Worm (Caenorhabditis elegans) whole organism, late embryonic: ENCODE measurements around the gene flp-6.

Source experiments
- C08G9.2 ChIP-seq: sonication (generic microtip); optimal IDR thresholded peaks from 2 replicates; lab custom pipeline; 2016; ENCODE audit warnings: mild to moderate bottlenecking, missing genetic modification characterization, moderate library complexity, missing compliant biosample characterization
- K09A11.1 ChIP-seq: sonication (generic microtip); optimal IDR thresholded peaks from 2 replicates; lab custom pipeline; 2017; ENCODE audit warnings: antibody characterized with exemption, mild to moderate bottlenecking, missing genetic modification characterization, missing compliant biosample characterization; ENCODE audit not compliant: insufficient read depth
- Y22D7AL.16 ChIP-seq: sonication (generic microtip); optimal IDR thresholded peaks from 2 replicates; lab custom pipeline; 2016; ENCODE audit warnings: missing genetic modification characterization, missing compliant biosample characterization
- ahr-1 ChIP-seq: sonication (generic microtip); optimal IDR thresholded peaks from 2 replicates; lab custom pipeline; 2016; ENCODE audit warnings: missing genetic modification characterization, missing compliant biosample characterization
- ama-1 ChIP-seq: fragments of 150-350 bp; optimal IDR thresholded peaks from 2 replicates; lab custom pipeline; 2014
- ceh-14 ChIP-seq: sonication (generic microtip); optimal IDR thresholded peaks from 2 replicates; lab custom pipeline; 2016; ENCODE audit warnings: missing genotype, missing genetic modification characterization, missing compliant biosample characterization
- ceh-19 ChIP-seq: fragments of 200-800 bp; sonication (Bioruptor generic); optimal IDR thresholded peaks from 2 replicates; lab custom pipeline; 2018; ENCODE audit warnings: mild to moderate bottlenecking, missing genetic modification characterization, missing compliant biosample characterization
- ceh-2 ChIP-seq: sonication (generic microtip); optimal IDR thresholded peaks from 2 replicates; lab custom pipeline; 2016; ENCODE audit warnings: missing genotype, missing genetic modification characterization, missing compliant biosample characterization
- ceh-22 ChIP-seq: sonication (generic microtip); optimal IDR thresholded peaks from 2 replicates; lab custom pipeline; 2017; ENCODE audit warnings: missing biosample characterization, missing genetic modification characterization
- ceh-24 ChIP-seq: sonication (generic microtip); optimal IDR thresholded peaks from 2 replicates; lab custom pipeline; 2016; ENCODE audit warnings: mild to moderate bottlenecking, missing genetic modification characterization, missing compliant biosample characterization
- ceh-30 ChIP-seq: fragments of 150-350 bp; optimal IDR thresholded peaks from 2 replicates; lab custom pipeline; 2014; ENCODE audit warnings: missing biosample characterization, missing genetic modification characterization
- ceh-31 ChIP-seq: sonication (generic microtip); optimal IDR thresholded peaks from 2 replicates; lab custom pipeline; 2016; ENCODE audit warnings: missing genetic modification characterization, missing compliant biosample characterization
- ceh-34 ChIP-seq: sonication (generic microtip); optimal IDR thresholded peaks from 2 replicates; lab custom pipeline; 2016; ENCODE audit warnings: mild to moderate bottlenecking, missing genetic modification characterization, missing compliant biosample characterization
- ceh-45 ChIP-seq: fragments of 200-800 bp; sonication (Bioruptor generic); IDR thresholded peaks from 2 replicates; pipeline ENCODE4 v1.3.6; 2022; ENCODE audit warnings: missing genetic modification reagents, missing genetic modification characterization, missing compliant biosample characterization
- ceh-9 ChIP-seq: sonication (generic microtip); optimal IDR thresholded peaks from 2 replicates; lab custom pipeline; 2016; ENCODE audit warnings: mild to moderate bottlenecking, missing genetic modification characterization, inconsistent platforms, missing compliant biosample characterization
- dmd-4 ChIP-seq: sonication (generic microtip); optimal IDR thresholded peaks from 2 replicates; lab custom pipeline; 2016; ENCODE audit warnings: borderline replicate concordance, missing genetic modification characterization, missing compliant biosample characterization
- dve-1 ChIP-seq: sonication (generic microtip); optimal IDR thresholded peaks from 2 replicates; lab custom pipeline; 2017; ENCODE audit warnings: antibody characterized with exemption, mild to moderate bottlenecking, missing genetic modification characterization, missing compliant biosample characterization
- elt-2 ChIP-seq: sonication (generic microtip); optimal IDR thresholded peaks from 2 replicates; lab custom pipeline; 2016; ENCODE audit warnings: missing genetic modification reagents, missing genetic modification characterization, missing compliant biosample characterization
- ets-4 ChIP-seq: sonication (generic microtip); optimal IDR thresholded peaks from 2 replicates; lab custom pipeline; 2016; ENCODE audit warnings: missing genetic modification characterization, missing compliant biosample characterization
- eyg-1 ChIP-seq: sonication (generic microtip); optimal IDR thresholded peaks from 2 replicates; lab custom pipeline; 2016; ENCODE audit warnings: missing genotype, missing genetic modification characterization, missing compliant biosample characterization
- fkh-10 ChIP-seq: fragments of 150-350 bp; optimal IDR thresholded peaks from 2 replicates; lab custom pipeline; 2014; ENCODE audit warnings: missing biosample characterization, missing genetic modification reagents, missing genetic modification characterization
- fkh-6 ChIP-seq: sonication (generic microtip); optimal IDR thresholded peaks from 2 replicates; lab custom pipeline; 2016; ENCODE audit warnings: missing genetic modification characterization, missing compliant biosample characterization
- gmeb-2 ChIP-seq: sonication (generic microtip); optimal IDR thresholded peaks from 2 replicates; lab custom pipeline; 2016; ENCODE audit warnings: missing genetic modification characterization, inconsistent platforms, missing compliant biosample characterization
- hlh-6 ChIP-seq: sonication (generic microtip); optimal IDR thresholded peaks from 2 replicates; lab custom pipeline; 2016; ENCODE audit warnings: missing genotype, missing genetic modification characterization, missing compliant biosample characterization
- hlh-8 ChIP-seq: sonication (generic microtip); optimal IDR thresholded peaks from 2 replicates; lab custom pipeline; 2016; ENCODE audit warnings: missing genotype, missing genetic modification characterization, missing compliant biosample characterization
- lin-11 ChIP-seq: fragments of 200-800 bp; sonication (Bioruptor generic); optimal IDR thresholded peaks from 2 replicates; lab custom pipeline; 2018; ENCODE audit warnings: mild to moderate bottlenecking, missing genetic modification characterization, missing compliant biosample characterization
- madf-2 ChIP-seq: sonication (generic microtip); optimal IDR thresholded peaks from 2 replicates; lab custom pipeline; 2017; ENCODE audit warnings: missing genetic modification characterization, missing compliant biosample characterization
- mec-3 ChIP-seq: sonication (generic microtip); optimal IDR thresholded peaks from 2 replicates; lab custom pipeline; 2016; ENCODE audit warnings: borderline replicate concordance, missing genetic modification characterization, missing compliant biosample characterization
- nhr-11 ChIP-seq: fragments of 150-350 bp; optimal IDR thresholded peaks from 2 replicates; lab custom pipeline; 2014; ENCODE audit warnings: missing biosample characterization, missing genetic modification characterization
- nhr-232 ChIP-seq: sonication (generic microtip); optimal IDR thresholded peaks from 2 replicates; lab custom pipeline; 2016; ENCODE audit warnings: missing genetic modification characterization, missing compliant biosample characterization
- pag-3 ChIP-seq: sonication (generic microtip); optimal IDR thresholded peaks from 2 replicates; lab custom pipeline; 2016; ENCODE audit warnings: missing compliant biosample characterization, missing genetic modification characterization, borderline replicate concordance
- pha-4 ChIP-seq: fragments of 150-350 bp; optimal IDR thresholded peaks from 2 replicates; lab custom pipeline; 2018; ENCODE audit warnings: missing biosample characterization, missing genetic modification reagents, missing genetic modification characterization
- pqm-1 ChIP-seq: sonication (generic microtip); optimal IDR thresholded peaks from 2 replicates; lab custom pipeline; 2016; ENCODE audit warnings: missing genetic modification characterization, missing compliant biosample characterization
- pros-1 ChIP-seq: fragments of 150-350 bp; optimal IDR thresholded peaks from 2 replicates; lab custom pipeline; 2014; ENCODE audit warnings: missing biosample characterization, missing genetic modification reagents, missing genetic modification characterization
- ref-2 ChIP-seq: sonication (generic microtip); optimal IDR thresholded peaks from 2 replicates; lab custom pipeline; 2016; ENCODE audit warnings: missing genetic modification characterization, missing compliant biosample characterization
- sox-2 ChIP-seq: fragments of 200-800 bp; sonication (Bioruptor generic); IDR thresholded peaks from 2 replicates; pipeline ENCODE4 v1.3.6; 2022; ENCODE audit warnings: missing genetic modification reagents, missing genetic modification characterization, missing compliant biosample characterization
- sox-4 ChIP-seq: sonication (generic microtip); optimal IDR thresholded peaks from 2 replicates; lab custom pipeline; 2017; ENCODE audit warnings: mild to moderate bottlenecking, missing genetic modification characterization, inconsistent platforms, missing compliant biosample characterization
- syd-9 ChIP-seq: sonication (generic microtip); optimal IDR thresholded peaks from 2 replicates; lab custom pipeline; 2016; ENCODE audit warnings: mild to moderate bottlenecking, missing genetic modification characterization, moderate library complexity, missing compliant biosample characterization
- tbx-2 ChIP-seq: sonication (generic microtip); optimal IDR thresholded peaks from 2 replicates; lab custom pipeline; 2016; ENCODE audit warnings: missing genetic modification characterization, missing compliant biosample characterization
- tbx-7 ChIP-seq: sonication (generic microtip); optimal IDR thresholded peaks from 2 replicates; lab custom pipeline; 2016; ENCODE audit warnings: missing genotype, missing genetic modification characterization, missing compliant biosample characterization
- ttx-3 ChIP-seq: sonication (generic microtip); optimal IDR thresholded peaks from 2 replicates; lab custom pipeline; 2016; ENCODE audit warnings: missing genetic modification reagents, missing genetic modification characterization, missing compliant biosample characterization
- unc-3 ChIP-seq, 2 experiments: fragments of 200-800 bp in 1 of 2; sonication (Bioruptor generic) in 1 of 2; sonication (generic microtip) in 1 of 2; conservative IDR thresholded peaks in 1 of 2; optimal IDR thresholded peaks in 1 of 2; 2 replicates each; pipeline versions ENCODE4 v1.3.6 to Lab custom; 2016 to 2022; ENCODE audit warnings: missing compliant biosample characterization in 2 of 2, missing genetic modification characterization in 2 of 2, missing genetic modification reagents in 1 of 2
- unc-42 ChIP-seq: sonication (generic microtip); optimal IDR thresholded peaks from 2 replicates; lab custom pipeline; 2016; ENCODE audit warnings: missing genotype, missing genetic modification characterization, missing compliant biosample characterization
- unc-55 ChIP-seq: sonication (generic microtip); optimal IDR thresholded peaks from 2 replicates; lab custom pipeline; 2017; ENCODE audit warnings: missing biosample characterization, missing genetic modification reagents, missing genetic modification characterization
- unc-86 ChIP-seq: sonication (generic microtip); optimal IDR thresholded peaks from 2 replicates; lab custom pipeline; 2016; ENCODE audit warnings: missing genetic modification characterization, missing compliant biosample characterization
- zip-5 ChIP-seq: sonication (generic microtip); optimal IDR thresholded peaks from 2 replicates; lab custom pipeline; 2016; ENCODE audit warnings: missing genetic modification characterization, missing compliant biosample characterization
- ztf-16 ChIP-seq: sonication (generic microtip); optimal IDR thresholded peaks from 2 replicates; lab custom pipeline; 2017; ENCODE audit warnings: missing genetic modification characterization, missing compliant biosample characterization

Gene flp-6

ce11 chrV:9471675-9472074 lies at the start of gene flp-6:
Gene flp-6 (plus strand): TSS chrV:9471975.
- TF ChIP-seq ceh-31 (tag; lab: Kevin White, UChicago) (no peak), pqm-1 (tag; lab: Kevin White, UChicago) (no peak), madf-2 (tag; lab: Kevin White, UChicago) (no peak), fkh-10 (no peak), ceh-24 (tag; lab: Kevin White, UChicago) (no peak), unc-3 (GFP tag; conservative IDR thresholded peaks at IDR 0.05; lab: Robert Waterston, UW) (no peak), unc-3 (tag; optimal IDR thresholded peaks at IDR 0.05; lab: Kevin White, UChicago) (no peak), K09A11.1 (no peak), lin-11 (tag; lab: Kevin White, UChicago) (no peak), unc-42 (no peak), nhr-11 (no peak), C08G9.2 (tag; lab: Kevin White, UChicago) (no peak), ceh-9 (tag; lab: Kevin White, UChicago) (no peak), ama-1 (no peak)

ce11 chrV:9422745-9423144 lies 49.0 kb upstream of the flp-6 start:
- TF ChIP-seq ref-2 (tag; lab: Kevin White, UChicago) (peak; percentile 56), tbx-2 (tag; lab: Kevin White, UChicago) (peak; percentile 59), mec-3 (tag; lab: Kevin White, UChicago) (no peak), pha-4 (tag; lab: Kevin White, UChicago) (no peak), hlh-6 (peak; percentile 44), ets-4 (tag; lab: Kevin White, UChicago) (peak; percentile 54), ceh-31 (tag; lab: Kevin White, UChicago) (peak; percentile 26), ceh-19 (GFP tag; lab: Kevin White, UChicago) (peak; percentile 69), ceh-34 (tag; lab: Kevin White, UChicago) (peak; percentile 13)
- TF ChIP-seq, all 69 proteins: peak for 7

- TF ChIP-seq ceh-22 (tag; lab: Kevin White, UChicago) (no peak), ceh-19 (GFP tag; lab: Kevin White, UChicago) (no peak), syd-9 (tag; lab: Kevin White, UChicago) (no peak), hlh-8 (tag; lab: Kevin White, UChicago) (no peak), ahr-1 (tag; lab: Kevin White, UChicago) (no peak), nhr-11 (no peak), dve-1 (no peak), nhr-232 (no peak), ceh-9 (tag; lab: Kevin White, UChicago) (no peak), unc-55 (GFP tag; lab: Kevin White, UChicago) (no peak), unc-86 (tag; lab: Kevin White, UChicago) (no peak), sox-4 (tag; lab: Kevin White, UChicago) (no peak), tbx-7 (tag; lab: Kevin White, UChicago) (no peak), ets-4 (tag; lab: Kevin White, UChicago) (no peak), ceh-24 (tag; lab: Kevin White, UChicago) (no peak)
These were observed 48.2 kb upstream of the flp-6 start for ce11 chrV:9423539-9423938.

- TF ChIP-seq sox-2 (GFP tag; lab: Robert Waterston, UW) (no peak), mec-3 (tag; lab: Kevin White, UChicago) (no peak), ceh-30 (tag; lab: Kevin White, UChicago) (no peak), fkh-6 (tag; lab: Kevin White, UChicago) (no peak), gmeb-2 (tag; lab: Kevin White, UChicago) (no peak), zip-5 (no peak), hlh-8 (tag; lab: Kevin White, UChicago) (no peak), nhr-232 (no peak), lin-11 (tag; lab: Kevin White, UChicago) (no peak), unc-55 (GFP tag; lab: Kevin White, UChicago) (no peak), ceh-14 (tag; lab: Kevin White, UChicago) (no peak), ceh-45 (GFP tag; lab: Robert Waterston, UW) (no peak), Y22D7AL.16 (tag; lab: Kevin White, UChicago) (no peak), dmd-4 (no peak), ceh-2 (tag; lab: Kevin White, UChicago) (peak; percentile 21), elt-2 (no peak), ztf-16 (tag; lab: Kevin White, UChicago) (no peak), pag-3 (tag; lab: Kevin White, UChicago) (no peak), ttx-3 (tag; lab: Kevin White, UChicago) (no peak), ceh-31 (tag; lab: Kevin White, UChicago) (peak; percentile 32), unc-3 (GFP tag; conservative IDR thresholded peaks at IDR 0.05; lab: Robert Waterston, UW) (no peak), unc-3 (tag; optimal IDR thresholded peaks at IDR 0.05; lab: Kevin White, UChicago) (no peak), pros-1 (tag; lab: Kevin White, UChicago) (no peak), ceh-24 (tag; lab: Kevin White, UChicago) (no peak), eyg-1 (no peak)
These were observed 47.3 kb upstream of the flp-6 start for ce11 chrV:9424514-9424913.
